Worm (Caenorhabditis elegans): Measurements from ENCODE around the gene T04H1.13.

DNA sequence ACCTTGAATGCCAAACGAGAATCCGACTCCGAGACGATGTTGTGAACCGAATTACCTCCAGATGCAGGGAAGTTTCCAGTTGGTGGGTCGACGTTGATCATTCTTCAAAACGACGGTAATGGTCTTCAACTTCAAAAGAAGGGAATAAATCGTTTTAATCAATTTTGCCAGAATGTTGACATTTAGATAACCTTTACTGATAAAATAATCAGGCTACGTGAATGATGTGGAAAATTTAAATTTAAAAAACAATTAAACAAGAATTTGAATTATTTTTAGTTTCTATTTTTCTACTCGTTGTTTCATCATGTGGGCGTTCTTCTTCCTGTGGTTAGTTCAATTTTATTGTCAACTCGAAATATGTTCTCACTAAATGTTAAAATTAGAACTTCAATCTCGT, 18.9 kb upstream of the T04H1.13 start, which contains the start of gene ssp-35:
- TF ChIP-seq nhr-2 (tag; optimal IDR thresholded peaks at IDR 0.05) (no peak), unc-62 (GFP tag; optimal IDR thresholded peaks at IDR 0.05) (no peak), mep-1 (tag; optimal IDR thresholded peaks at IDR 0.05) (no peak), tbx-8 (GFP tag; optimal IDR thresholded peaks at IDR 0.05) (no peak), snpc-4 (tag; optimal IDR thresholded peaks at IDR 0.05) (no peak), nhr-237 (tag; optimal IDR thresholded peaks at IDR 0.05) (no peak), lsy-2 (tag; optimal IDR thresholded peaks at IDR 0.05) (no peak), pha-4 (tag; optimal IDR thresholded peaks at IDR 0.05) (no peak), zip-8 (tag; optimal IDR thresholded peaks at IDR 0.05) (no peak), ztf-11 (tag; optimal IDR thresholded peaks at IDR 0.05) (no peak), nhr-28 (tag; optimal IDR thresholded peaks at IDR 0.05) (no peak), nhr-76 (tag; optimal IDR thresholded peaks at IDR 0.05) (no peak), elt-3 (tag; optimal IDR thresholded peaks at IDR 0.05) (no peak), lin-13 (tag; optimal IDR thresholded peaks at IDR 0.05) (no peak)

Data from whole organism, mixed stage, embryonic.